Worm (Caenorhabditis elegans): ENCODE measurements around the gene C38D9.2.

- TF ChIP-seq sea-2 (GFP tag; IDR thresholded peaks at IDR 0.05) (no peak), nfya-1 (tag; optimal IDR thresholded peaks at IDR 0.05; ENCODE audit: borderline replicate concordance, insufficient read depth) (no peak), ekl-4 (GFP tag; IDR thresholded peaks at IDR 0.05) (no peak), ama-1 (optimal IDR thresholded peaks at IDR 0.05) (no peak), ama-1 (GFP tag; optimal IDR thresholded peaks at IDR 0.05) (no peak), F55B11.4 (tag; optimal IDR thresholded peaks at IDR 0.05; ENCODE audit: borderline replicate concordance, insufficient read depth) (no peak), egl-44 (GFP tag; IDR thresholded peaks at IDR 0.05) (no peak), F49E8.2 (tag; optimal IDR thresholded peaks at IDR 0.05; ENCODE audit: insufficient read depth) (no peak), F52B5.7 (tag; optimal IDR thresholded peaks at IDR 0.05) (no peak), zfh-2 (GFP tag; conservative IDR thresholded peaks at IDR 0.05) (no peak), madf-10 (tag; optimal IDR thresholded peaks at IDR 0.05) (no peak), somi-1 (GFP tag; optimal IDR thresholded peaks at IDR 0.05) (no peak)
Measured at ce11 chrV:17549362-17549761, 17.6 kb upstream of the C38D9.2 start, which contains the start of gene fbxa-176.

Measured in whole organism, young adult.